Worm (Caenorhabditis elegans): ENCODE measurements around the gene F45E6.1.

Gene F45E6.1

DNA sequence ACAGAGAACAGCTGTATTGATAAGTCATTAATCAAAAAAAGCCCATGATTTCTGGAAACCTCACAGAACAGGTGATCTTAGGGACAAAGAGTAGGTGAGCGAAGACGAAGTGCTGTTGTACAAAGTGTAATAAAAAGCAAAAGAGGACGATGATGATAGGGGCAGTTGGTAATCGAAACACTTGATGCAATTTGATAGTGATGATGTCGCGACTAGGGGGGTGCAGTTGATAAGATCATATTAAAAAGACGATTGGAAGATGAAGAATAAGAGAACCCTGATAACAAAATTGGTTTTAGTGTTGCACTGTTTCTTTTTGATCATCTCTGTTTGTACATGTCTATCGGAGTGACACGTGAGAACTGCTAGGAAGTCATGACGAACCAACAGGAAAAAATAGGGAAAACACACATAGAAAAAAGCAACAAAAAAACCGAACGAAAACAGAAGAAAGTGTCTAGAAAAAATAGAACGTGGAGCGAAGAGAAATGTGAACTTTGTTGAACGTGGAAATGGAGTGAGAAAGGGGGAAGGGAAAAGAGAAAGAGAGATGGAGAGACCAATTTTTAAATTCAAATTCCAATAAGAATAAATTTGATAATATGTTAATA, 32.2 kb upstream of the F45E6.1 start (continued):
- TF ChIP-seq ztf-7 (tag; optimal IDR thresholded peaks at IDR 0.05) (no peak), lsy-2 (tag; optimal IDR thresholded peaks at IDR 0.05) (peak in 1 of 2 experiments; percentile 68), mxl-3 (GFP tag; optimal IDR thresholded peaks at IDR 0.05) (peak; percentile 45), Y5F2A.4 (GFP tag; optimal IDR thresholded peaks at IDR 0.05) (no peak), Y75B8A.6 (GFP tag; IDR thresholded peaks at IDR 0.05) (no peak), snpc-1.2 (GFP tag; IDR thresholded peaks at IDR 0.05) (no peak), unc-130 (GFP tag; optimal IDR thresholded peaks at IDR 0.05) (no peak), F37D6.2 (tag; optimal IDR thresholded peaks at IDR 0.05) (no peak), attf-4 (tag; optimal IDR thresholded peaks at IDR 0.05) (no peak), nhr-28 (tag; optimal IDR thresholded peaks at IDR 0.05) (peak; percentile 75), lin-38 (GFP tag; IDR thresholded peaks at IDR 0.05) (no peak), sdz-12 (GFP tag; optimal IDR thresholded peaks at IDR 0.05) (no peak), Y105C5A.15 (GFP tag; IDR thresholded peaks at IDR 0.05) (no peak), hlh-30 (tag; optimal IDR thresholded peaks at IDR 0.05; ENCODE audit: insufficient read depth) (peak; percentile 80), hif-1 (tag; optimal IDR thresholded peaks at IDR 0.05) (peak; percentile 15 to 59), aha-1 (tag) (peak; percentile 61), nhr-25 (tag; optimal IDR thresholded peaks at IDR 0.05; ENCODE audit: borderline replicate concordance, insufficient read depth) (no peak), ces-1 (GFP tag; optimal IDR thresholded peaks at IDR 0.05) (no peak), daf-8 (GFP tag; IDR thresholded peaks at IDR 0.05) (no peak), ctbp-1 (GFP tag; IDR thresholded peaks at IDR 0.05) (no peak), F49E8.2 (tag; optimal IDR thresholded peaks at IDR 0.05; ENCODE audit: borderline replicate concordance) (no peak), nhr-77 (tag; optimal IDR thresholded peaks at IDR 0.05) (peak; percentile 36), T20F7.1 (GFP tag; optimal IDR thresholded peaks at IDR 0.05) (peak; percentile 66), saeg-2 (GFP tag; IDR thresholded peaks at IDR 0.05) (0 out of 2 replicates have a peak, but pooled peaks have one; percentile 32), lin-39 (tag; optimal IDR thresholded peaks at IDR 0.05) (no peak), nhr-102 (tag; optimal IDR thresholded peaks at IDR 0.05) (peak; percentile 65), jun-1 (tag; optimal IDR thresholded peaks at IDR 0.05) (no peak), lin-29 (GFP tag; IDR thresholded peaks at IDR 0.05) (no peak), gei-8 (GFP tag; optimal IDR thresholded peaks at IDR 0.05) (no peak), dmd-8 (GFP tag; IDR thresholded peaks at IDR 0.05) (no peak), lim-7 (GFP tag; IDR thresholded peaks at IDR 0.05) (no peak), duxl-1 (tag; optimal IDR thresholded peaks at IDR 0.05; ENCODE audit: poor library complexity) (no peak), php-3 (GFP tag; IDR thresholded peaks at IDR 0.05) (peak; percentile 83), arid-1 (GFP tag; conservative IDR thresholded peaks at IDR 0.05) (no peak), skn-1 (tag; optimal IDR thresholded peaks at IDR 0.05) (no peak), ama-1 (optimal IDR thresholded peaks at IDR 0.05) (peak; percentile 74), aly-2 (tag; optimal IDR thresholded peaks at IDR 0.05) (no peak), ceh-44 (GFP tag; IDR thresholded peaks at IDR 0.05) (no peak), nhr-237 (tag; optimal IDR thresholded peaks at IDR 0.05) (no peak), hlh-11 (tag; optimal IDR thresholded peaks at IDR 0.05) (peak; percentile 92), madf-9 (GFP tag; conservative IDR thresholded peaks at IDR 0.05) (no peak), ZK546.5 (tag; optimal IDR thresholded peaks at IDR 0.05) (no peak), ceh-32 (tag; optimal IDR thresholded peaks at IDR 0.05; ENCODE audit: poor library complexity) (no peak), Y48G9A.11 (GFP tag; IDR thresholded peaks at IDR 0.05) (no peak), lin-15B (tag; optimal IDR thresholded peaks at IDR 0.05) (no peak), nhr-6 (tag; optimal IDR thresholded peaks at IDR 0.05) (no peak), tag-97 (GFP tag; IDR thresholded peaks at IDR 0.05) (no peak), fos-1 (tag; optimal IDR thresholded peaks at IDR 0.05) (no peak), R02D3.7 (tag; optimal IDR thresholded peaks at IDR 0.05) (no peak), mdt-29 (GFP tag; IDR thresholded peaks at IDR 0.05) (no peak), nhr-76 (tag; optimal IDR thresholded peaks at IDR 0.05) (no peak)
